Worm (Caenorhabditis elegans): ENCODE measurements around the gene ZK154.4.
A peak's percentile ranks its signal among the peaks of the same experiment; 100 is the strongest.

ZK154.4 gene

ce11 chrX:7794306-7794743, 12.1 kb upstream of the ZK154.4 start (continued):
- no peak for TF ChIP-seq zag-1 (tag; optimal IDR thresholded peaks at IDR 0.05)
- peak; percentile 79 for TF ChIP-seq pha-4 (GFP tag; IDR thresholded peaks at IDR 0.05)
- no peak for TF ChIP-seq pha-4 (tag; optimal IDR thresholded peaks at IDR 0.05)
- TF ChIP-seq nhr-48 (tag; optimal IDR thresholded peaks at IDR 0.05), result peak; percentile 60
- TF ChIP-seq madf-9 (GFP tag; conservative IDR thresholded peaks at IDR 0.05), result peak; percentile 31; the same call in 1 of the 2 replicates
- no peak for TF ChIP-seq daf-8 (GFP tag; IDR thresholded peaks at IDR 0.05)
- TF ChIP-seq arid-1 (GFP tag; conservative IDR thresholded peaks at IDR 0.05), result no peak
- peak in 1 of 2 experiments; percentile 41 for TF ChIP-seq unc-62 (GFP tag; optimal IDR thresholded peaks at IDR 0.05 in 1 of 2)
- TF ChIP-seq unc-62 (tag; optimal IDR thresholded peaks at IDR 0.05), result no peak
- no peak for TF ChIP-seq tag-97 (GFP tag; IDR thresholded peaks at IDR 0.05)
- TF ChIP-seq mdt-29 (GFP tag; IDR thresholded peaks at IDR 0.05), result no peak
- no peak for TF ChIP-seq saeg-2 (GFP tag; IDR thresholded peaks at IDR 0.05)
- peak; percentile 54 for TF ChIP-seq mxl-3 (GFP tag; optimal IDR thresholded peaks at IDR 0.05)
- no peak for TF ChIP-seq lin-29 (GFP tag; IDR thresholded peaks at IDR 0.05)
- no peak for TF ChIP-seq fos-1 (tag; optimal IDR thresholded peaks at IDR 0.05)
- TF ChIP-seq cey-2 (tag; optimal IDR thresholded peaks at IDR 0.05; ENCODE audit: borderline replicate concordance, insufficient read depth), result no peak
- peak; percentile 83 for TF ChIP-seq gei-8 (GFP tag; optimal IDR thresholded peaks at IDR 0.05)
- TF ChIP-seq dve-1 (tag; optimal IDR thresholded peaks at IDR 0.05; ENCODE audit: insufficient read depth), result peak; percentile 51
- no peak for TF ChIP-seq snpc-4 (tag; optimal IDR thresholded peaks at IDR 0.05)
- TF ChIP-seq dmd-9 (GFP tag; IDR thresholded peaks at IDR 0.05), result peak; percentile 72; the same call in 1 of the 2 replicates
- TF ChIP-seq nhr-6 (tag; optimal IDR thresholded peaks at IDR 0.05), result no peak
- TF ChIP-seq mep-1 (tag; optimal IDR thresholded peaks at IDR 0.05), result peak; percentile 40
- no peak for TF ChIP-seq mdl-1 (tag; optimal IDR thresholded peaks at IDR 0.05)
- no peak for TF ChIP-seq duxl-1 (tag; optimal IDR thresholded peaks at IDR 0.05; ENCODE audit: poor library complexity)
- TF ChIP-seq nhr-111 (GFP tag; optimal IDR thresholded peaks at IDR 0.05), result no peak
- peak; percentile 74 for TF ChIP-seq vab-7 (GFP tag; IDR thresholded peaks at IDR 0.05)
- no peak for TF ChIP-seq skn-1 (tag; optimal IDR thresholded peaks at IDR 0.05)
- no peak for TF ChIP-seq nhr-76 (tag; optimal IDR thresholded peaks at IDR 0.05)
- 0 out of 2 replicates have a peak, but pooled peaks have one; percentile 32 for TF ChIP-seq lin-1 (GFP tag; IDR thresholded peaks at IDR 0.05)
- TF ChIP-seq fkh-10 (GFP tag; optimal IDR thresholded peaks at IDR 0.05), result no peak
- TF ChIP-seq snpc-1.2 (GFP tag; IDR thresholded peaks at IDR 0.05), result peak; percentile 89
- peak; percentile 68 for TF ChIP-seq lir-3 (tag; optimal IDR thresholded peaks at IDR 0.05)
- TF ChIP-seq nhr-11 (tag; optimal IDR thresholded peaks at IDR 0.05), result peak; percentile 16
- TF ChIP-seq hmg-1.1 (GFP tag; IDR thresholded peaks at IDR 0.05), result peak; percentile 80
- no peak for TF ChIP-seq ZK546.5 (tag; optimal IDR thresholded peaks at IDR 0.05)
- TF ChIP-seq nhr-41 (GFP tag; IDR thresholded peaks at IDR 0.05), result 0 out of 2 replicates have a peak, but pooled peaks have one; percentile 54
- peak; percentile 71 for TF ChIP-seq sdz-12 (GFP tag; optimal IDR thresholded peaks at IDR 0.05)
- TF ChIP-seq jun-1 (tag; optimal IDR thresholded peaks at IDR 0.05), result no peak
- peak in 1 of 2 experiments; percentile 47 for TF ChIP-seq lsy-2 (tag; optimal IDR thresholded peaks at IDR 0.05)
- no peak for TF ChIP-seq nhr-237 (tag; optimal IDR thresholded peaks at IDR 0.05)
- 0 out of 2 replicates have a peak, but pooled peaks have one; percentile 4 for TF ChIP-seq Y105C5A.15 (GFP tag; IDR thresholded peaks at IDR 0.05)
- peak; percentile 51 for TF ChIP-seq F49E8.2 (tag; optimal IDR thresholded peaks at IDR 0.05; ENCODE audit: borderline replicate concordance)
- no peak for TF ChIP-seq ceh-44 (GFP tag; IDR thresholded peaks at IDR 0.05)
- peak; percentile 81 for TF ChIP-seq lim-7 (GFP tag; IDR thresholded peaks at IDR 0.05)
- peak; percentile 38 for TF ChIP-seq Y5F2A.4 (GFP tag; optimal IDR thresholded peaks at IDR 0.05)
- peak; percentile 25 for TF ChIP-seq zfp-2 (tag; optimal IDR thresholded peaks at IDR 0.05)
- peak in 1 of 2 experiments; percentile 64; a peak in 1 of 4 replicates for TF ChIP-seq madf-5 (GFP tag; IDR thresholded peaks at IDR 0.05)
- no peak for TF ChIP-seq nhr-10 (tag; optimal IDR thresholded peaks at IDR 0.05)
- peak in 1 of 2 experiments; percentile 1 for TF ChIP-seq hif-1 (tag; optimal IDR thresholded peaks at IDR 0.05)
- peak; percentile 7 for TF ChIP-seq spr-1 (tag; optimal IDR thresholded peaks at IDR 0.05)
- TF ChIP-seq R02D3.7 (tag; optimal IDR thresholded peaks at IDR 0.05), result no peak

Measured in whole organism, L4 larva.